Worm (Caenorhabditis elegans) whole organism, L1 larva: Measurements from ENCODE around the gene fbxa-37.

Experiments
- aha-1 ChIP-seq: fragments of 150-350 bp; optimal IDR thresholded peaks from 2 replicates; lab custom pipeline; 2014; ENCODE audit warnings: missing biosample characterization, missing genetic modification characterization
- ceh-8 ChIP-seq: fragments of 200-800 bp; sonication (Bioruptor generic); optimal IDR thresholded peaks from 2 replicates; lab custom pipeline; 2018; ENCODE audit warnings: mild to moderate bottlenecking, missing genetic modification characterization, moderate library complexity, missing compliant biosample characterization
- ceh-82 ChIP-seq, 3 experiments: fragments of 150-350 bp in 1 of 3; sonication (generic microtip) in 2 of 3; optimal IDR thresholded peaks; 2 replicates each; lab custom pipeline; 2014 to 2017; ENCODE audit warnings: missing biosample characterization in 3 of 3, missing genetic modification characterization in 3 of 3
- dpl-1 ChIP-seq, 3 experiments: fragments of 150-350 bp in 2 of 3; sonication (generic microtip) in 1 of 3; optimal IDR thresholded peaks; 2 replicates each; lab custom pipeline; 2014 to 2017; ENCODE audit warnings: missing biosample characterization in 3 of 3, missing genetic modification characterization in 3 of 3, missing genetic modification reagents in 3 of 3
- dsc-1 ChIP-seq: sonication (generic microtip); optimal IDR thresholded peaks from 2 replicates; lab custom pipeline; 2016; ENCODE audit warnings: mild to moderate bottlenecking, missing genetic modification characterization, missing compliant biosample characterization
- efl-1 ChIP-seq, 4 experiments: fragments of 150-350 bp; optimal IDR thresholded peaks in 3 of 4; peaks in 1 of 4; 1 replicate in 1 of 4; 2 replicates in 3 of 4; lab custom pipeline; 2014; ENCODE audit warnings: missing biosample characterization in 2 of 4, missing genetic modification characterization in 2 of 4, missing genetic modification reagents in 2 of 4
- egl-13 ChIP-seq: sonication (generic microtip); optimal IDR thresholded peaks from 2 replicates; lab custom pipeline; 2016; ENCODE audit warnings: missing genotype, missing genetic modification reagents, missing genetic modification characterization, missing compliant biosample characterization
- egl-27 ChIP-seq, 2 experiments: fragments of 150-350 bp in 1 of 2; sonication (generic microtip); optimal IDR thresholded peaks; 3 replicates each; lab custom pipeline; 2017 to 2018; ENCODE audit warnings: missing biosample characterization in 2 of 2, missing genetic modification characterization in 2 of 2, missing genetic modification reagents in 2 of 2
- elt-2 ChIP-seq: sonication (generic microtip); optimal IDR thresholded peaks from 2 replicates; lab custom pipeline; 2016; ENCODE audit warnings: missing genetic modification characterization, mild to moderate bottlenecking, inconsistent platforms, missing compliant biosample characterization, missing genetic modification reagents
- ets-5 ChIP-seq: fragments of 200-800 bp; sonication (Bioruptor generic); IDR thresholded peaks from 2 replicates; pipeline ENCODE4 v1.3.6; 2022; ENCODE audit warnings: missing genetic modification characterization, missing compliant biosample characterization
- fkh-4 ChIP-seq: sonication (generic microtip); optimal IDR thresholded peaks from 2 replicates; lab custom pipeline; 2016; ENCODE audit warnings: missing compliant biosample characterization, missing genetic modification characterization, borderline replicate concordance
- fos-1 ChIP-seq: fragments of 150-350 bp; optimal IDR thresholded peaks from 2 replicates; lab custom pipeline; 2014; ENCODE audit warnings: missing biosample characterization, missing genetic modification characterization
- isw-1 ChIP-seq: fragments of 200-800 bp; sonication (Bioruptor generic); IDR thresholded peaks from 2 replicates; pipeline ENCODE4 v1.3.6; 2022; ENCODE audit warnings: missing genetic modification characterization, missing compliant biosample characterization
- jun-1 ChIP-seq: fragments of 150-350 bp; optimal IDR thresholded peaks from 2 replicates; lab custom pipeline; 2014; ENCODE audit warnings: missing biosample characterization, missing genetic modification reagents, missing genetic modification characterization
- lin-35 ChIP-seq, 2 experiments: fragments of 150-350 bp; optimal IDR thresholded peaks; 2 replicates each; lab custom pipeline; 2014; ENCODE audit warnings: missing biosample characterization in 2 of 2, missing genetic modification characterization in 2 of 2, missing genetic modification reagents in 2 of 2
- lsy-2 ChIP-seq, 2 experiments: fragments of 150-350 bp; optimal IDR thresholded peaks; 2 replicates each; lab custom pipeline; 2014; ENCODE audit warnings: missing biosample characterization in 2 of 2, missing genetic modification characterization in 2 of 2
- mab-9 ChIP-seq: fragments of 200-800 bp; sonication (Bioruptor generic); IDR thresholded peaks from 2 replicates; pipeline ENCODE4 v1.3.6; 2022; ENCODE audit warnings: missing genetic modification reagents, missing genetic modification characterization, missing compliant biosample characterization
- mdl-1 ChIP-seq, 2 experiments: fragments of 150-350 bp; optimal IDR thresholded peaks; 2 replicates each; lab custom pipeline; 2014 to 2017; ENCODE audit warnings: missing biosample characterization in 2 of 2, missing genetic modification characterization in 2 of 2, inconsistent platforms in 1 of 2
- mef-2 ChIP-seq: fragments of 150-350 bp; optimal IDR thresholded peaks from 2 replicates; lab custom pipeline; 2014; ENCODE audit warnings: missing biosample characterization, missing genetic modification characterization
- mep-1 ChIP-seq: fragments of 150-350 bp; optimal IDR thresholded peaks from 2 replicates; lab custom pipeline; 2014; ENCODE audit warnings: missing biosample characterization, missing genetic modification characterization
- nhr-20 ChIP-seq: sonication (generic microtip); optimal IDR thresholded peaks from 2 replicates; lab custom pipeline; 2016; ENCODE audit warnings: mild to moderate bottlenecking, missing genetic modification characterization, missing compliant biosample characterization
- nhr-28 ChIP-seq: fragments of 150-350 bp; optimal IDR thresholded peaks from 2 replicates; lab custom pipeline; 2014; ENCODE audit warnings: missing biosample characterization, missing genetic modification characterization
- nhr-77 ChIP-seq: fragments of 150-350 bp; optimal IDR thresholded peaks from 2 replicates; lab custom pipeline; 2014; ENCODE audit warnings: missing biosample characterization, missing genetic modification characterization
- nhr-84 ChIP-seq: sonication (generic microtip); optimal IDR thresholded peaks from 2 replicates; lab custom pipeline; 2017; ENCODE audit warnings: missing biosample characterization, missing genetic modification characterization
- pax-3 ChIP-seq: fragments of 200-800 bp; sonication (Bioruptor generic); optimal IDR thresholded peaks from 2 replicates; lab custom pipeline; 2018; ENCODE audit warnings: mild to moderate bottlenecking, missing genetic modification characterization, moderate library complexity, missing compliant biosample characterization
- pqm-1 ChIP-seq: sonication (generic microtip); optimal IDR thresholded peaks from 3 replicates; lab custom pipeline; 2017; ENCODE audit warnings: missing biosample characterization, missing genetic modification characterization
- snpc-4 ChIP-seq: fragments of 150-350 bp; optimal IDR thresholded peaks from 2 replicates; lab custom pipeline; 2014; ENCODE audit warnings: missing biosample characterization, missing genetic modification characterization
- sptf-1 ChIP-seq: fragments of 150-350 bp; optimal IDR thresholded peaks from 2 replicates; lab custom pipeline; 2014; ENCODE audit warnings: missing biosample characterization, missing genetic modification characterization
- sup-37 ChIP-seq: fragments of 200-800 bp; sonication (Bioruptor generic); optimal IDR thresholded peaks from 2 replicates; lab custom pipeline; 2018; ENCODE audit warnings: mild to moderate bottlenecking, missing genetic modification characterization, missing compliant biosample characterization
- swsn-7 ChIP-seq: sonication (generic microtip); optimal IDR thresholded peaks from 2 replicates; lab custom pipeline; 2016; ENCODE audit warnings: missing genetic modification characterization, missing compliant biosample characterization
- tbx-2 ChIP-seq: sonication (generic microtip); optimal IDR thresholded peaks from 2 replicates; lab custom pipeline; 2016; ENCODE audit warnings: missing genetic modification characterization, missing compliant biosample characterization
- zip-4 ChIP-seq: fragments of 200-800 bp; sonication (Bioruptor generic); optimal IDR thresholded peaks from 2 replicates; lab custom pipeline; 2018; ENCODE audit warnings: mild to moderate bottlenecking, missing genetic modification characterization, moderate library complexity, missing compliant biosample characterization
- ztf-11 ChIP-seq, 2 experiments: sonication (generic microtip); optimal IDR thresholded peaks; 2 replicates each; lab custom pipeline; 2016 to 2017; ENCODE audit warnings: missing genetic modification characterization in 2 of 2, missing biosample characterization in 1 of 2, missing compliant biosample characterization in 1 of 2

Gene fbxa-37

DNA sequence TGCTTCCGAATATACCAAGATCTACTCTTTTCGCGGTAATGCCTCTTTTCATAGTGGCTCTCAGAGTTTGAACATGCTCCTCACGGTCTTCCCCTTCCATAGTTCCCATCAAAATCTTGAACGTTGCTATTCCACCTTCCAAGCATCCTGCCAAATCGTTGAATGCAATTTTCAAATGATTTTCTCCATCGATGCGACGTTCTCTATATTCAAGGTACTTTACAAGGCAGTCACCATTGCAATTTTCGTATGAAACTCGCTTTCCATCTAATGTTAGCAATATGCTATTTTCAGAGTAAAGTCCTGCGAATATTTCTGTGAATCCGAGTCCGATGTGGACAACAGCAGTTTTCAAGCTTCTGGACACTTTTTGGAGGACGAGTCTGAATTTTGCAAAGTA, 29.5 kb downstream of the fbxa-37 start:
- no peak for TF ChIP-seq efl-1 (optimal IDR thresholded peaks at IDR 0.05; lab: Kevin White, UChicago)
- peak in 1 of 2 experiments; percentile 24 for TF ChIP-seq efl-1 (GFP tag; optimal IDR thresholded peaks at IDR 0.05 in 1 of 2; lab: Kevin White, UChicago)
- TF ChIP-seq mef-2 (tag; lab: Kevin White, UChicago), result no peak

DNA sequence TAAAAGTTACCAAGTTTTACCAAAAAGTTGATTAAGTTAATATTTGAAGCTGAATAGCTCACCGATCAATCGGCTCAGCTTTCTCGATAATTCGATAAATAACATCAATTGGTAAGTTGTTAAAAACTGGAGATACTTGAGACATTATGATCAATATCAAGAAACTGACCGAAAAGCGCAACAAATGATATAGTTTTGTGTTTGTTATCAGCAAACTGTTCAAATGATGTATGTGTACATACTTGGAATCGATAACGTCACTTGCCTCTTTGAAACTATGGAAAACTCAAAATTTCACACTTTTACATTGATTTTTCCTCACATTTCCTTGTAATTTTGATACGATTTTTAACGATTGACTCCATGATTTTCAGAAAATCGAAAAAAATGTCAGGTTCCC, 30.2 kb downstream of the fbxa-37 start, which contains the start of the genes fbxa-80 and fbxa-19:
Gene fbxa-80, minus strand, starts transcription at position 173 of the 400 bp plus-strand sequence.
Gene fbxa-19, plus strand, starts transcription at position 364 of the 400 bp plus-strand sequence.
- TF ChIP-seq elt-2 (tag; lab: Kevin White, UChicago) (peak; percentile 33), fos-1 (tag; lab: Kevin White, UChicago) (no peak)

DNA sequence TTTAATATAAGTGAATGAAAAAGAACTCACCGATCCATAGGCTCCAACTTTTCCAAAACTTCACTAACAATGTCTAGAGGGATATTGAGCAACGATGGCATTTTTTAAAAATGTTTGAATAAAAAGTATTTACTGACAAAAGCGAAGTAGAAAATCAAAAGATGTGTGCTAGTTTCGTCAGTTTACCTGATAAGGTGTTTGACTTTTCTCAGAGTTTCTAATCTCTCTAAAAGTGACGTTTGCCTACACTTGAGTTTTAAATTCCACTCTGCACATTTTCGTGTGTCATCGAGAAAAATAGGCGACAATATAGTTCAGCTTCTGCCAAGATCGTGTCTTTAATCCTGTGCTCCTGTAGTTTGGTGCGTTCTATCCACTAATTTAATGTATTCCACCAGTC, 36.8 kb downstream of the fbxa-37 start, which contains the start of gene fbxa-15:
Gene fbxa-15, minus strand, starts transcription at position 101 of the 400 bp plus-strand sequence.
- TF ChIP-seq lin-35 (GFP tag; optimal IDR thresholded peaks at IDR 0.05; lab: Kevin White, UChicago) (no peak), ets-5 (GFP tag; lab: Robert Waterston, UW) (no peak), mab-9 (GFP tag; lab: Robert Waterston, UW) (no peak), fos-1 (tag; lab: Kevin White, UChicago) (no peak), dsc-1 (no peak), dpl-1 (GFP tag; optimal IDR thresholded peaks at IDR 0.05; lab: Kevin White, UChicago) (no peak), ceh-82 (tag; optimal IDR thresholded peaks at IDR 0.05; lab: Kevin White, UChicago) (no peak), nhr-20 (tag; lab: Kevin White, UChicago) (no peak), sptf-1 (tag; lab: Kevin White, UChicago) (no peak), jun-1 (tag; lab: Kevin White, UChicago) (no peak), mdl-1 (tag; optimal IDR thresholded peaks at IDR 0.05; lab: Kevin White, UChicago) (no peak), aha-1 (tag; lab: Kevin White, UChicago) (no peak), mep-1 (no peak), sup-37 (GFP tag; lab: Kevin White, UChicago) (no peak), ztf-11 (tag; optimal IDR thresholded peaks at IDR 0.05; lab: Kevin White, UChicago) (no peak), ceh-8 (GFP tag; lab: Kevin White, UChicago) (no peak), swsn-7 (tag; lab: Kevin White, UChicago) (no peak), zip-4 (no peak), snpc-4 (tag; lab: Kevin White, UChicago) (no peak)

DNA sequence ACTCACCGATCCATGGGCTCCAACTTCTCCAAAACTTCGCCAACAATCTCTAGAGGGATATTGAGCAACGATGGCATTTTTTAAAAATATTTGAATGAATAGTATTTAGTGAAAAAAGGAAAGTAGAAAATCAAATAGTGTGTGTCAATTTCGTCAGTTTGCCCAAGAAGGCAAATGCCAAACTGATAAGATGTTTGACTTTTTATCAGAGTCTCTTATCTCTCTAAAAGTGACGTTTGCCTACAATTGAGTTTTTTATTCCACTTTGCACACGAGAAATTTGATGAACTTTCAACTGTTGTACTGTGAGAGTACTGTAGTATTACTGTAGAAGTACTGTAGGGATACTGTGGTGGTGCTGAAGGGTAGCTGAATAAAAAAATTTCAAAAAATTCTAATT, 38.8 kb downstream of the fbxa-37 start:
- TF ChIP-seq pqm-1 (tag; lab: Kevin White, UChicago) (peak; percentile 89), nhr-77 (tag; lab: Kevin White, UChicago) (no peak), lsy-2 (tag; optimal IDR thresholded peaks at IDR 0.05; lab: Kevin White, UChicago) (peak in 1 of 2 experiments; percentile 20), isw-1 (GFP tag; lab: Robert Waterston, UW) (no peak), tbx-2 (tag; lab: Kevin White, UChicago) (no peak), efl-1 (optimal IDR thresholded peaks at IDR 0.05; lab: Kevin White, UChicago) (no peak), efl-1 (GFP tag; optimal IDR thresholded peaks at IDR 0.05 in 1 of 2; lab: Kevin White, UChicago) (no peak), nhr-20 (tag; lab: Kevin White, UChicago) (no peak), egl-27 (tag; optimal IDR thresholded peaks at IDR 0.05; lab: Kevin White, UChicago) (no peak), jun-1 (tag; lab: Kevin White, UChicago) (no peak), fkh-4 (tag; lab: Kevin White, UChicago) (no peak), nhr-84 (tag; lab: Kevin White, UChicago) (no peak), pax-3 (tag; lab: Kevin White, UChicago) (peak; percentile 16), ceh-82 (tag; optimal IDR thresholded peaks at IDR 0.05; lab: Kevin White, UChicago) (no peak), swsn-7 (tag; lab: Kevin White, UChicago) (no peak), egl-13 (tag; lab: Kevin White, UChicago) (no peak), elt-2 (tag; lab: Kevin White, UChicago) (peak; percentile 92), nhr-28 (no peak)
- TF ChIP-seq, all 84 proteins: peak for 4
